Fruit fly (Drosophila melanogaster): ENCODE measurements around the gene Ugt302E1.

Gene Ugt302E1

dm6 chr3R:11200885-11201421, 46.5 kb downstream of the Ugt302E1 start (continued):
- TF ChIP-seq CG10654 (GFP tag; optimal IDR thresholded peaks at IDR 0.05) (peak; percentile 46), CG32772 (GFP tag; IDR thresholded peaks at IDR 0.05) (0 out of 2 replicates have a peak, but pooled peaks have one; percentile 32), BtbVII (GFP tag; optimal IDR thresholded peaks at IDR 0.05) (peak; percentile 9), CG10543 (GFP tag; optimal IDR thresholded peaks at IDR 0.05) (no peak), CoRest (tag; optimal IDR thresholded peaks at IDR 0.05) (peak; percentile 62), eyg (GFP tag; optimal IDR thresholded peaks at IDR 0.05) (no peak), sd (tag; optimal IDR thresholded peaks at IDR 0.05) (peak; percentile 69), CG11085 (GFP tag; IDR thresholded peaks at IDR 0.05) (no peak), crol (GFP tag; IDR thresholded peaks at IDR 0.05) (no peak), CG7745 (tag; optimal IDR thresholded peaks at IDR 0.05) (no peak), bcd (GFP tag; optimal IDR thresholded peaks at IDR 0.05) (peak; percentile 58), CG32532 (GFP tag; IDR thresholded peaks at IDR 0.05) (peak; percentile 68), CG2889 (GFP tag; IDR thresholded peaks at IDR 0.05) (no peak), Oaz (GFP tag; IDR thresholded peaks at IDR 0.05) (no peak), CG3065 (GFP tag; optimal IDR thresholded peaks at IDR 0.05) (no peak), dysf (GFP tag; IDR thresholded peaks at IDR 0.05) (peak; percentile 73), CG2116 (GFP tag; optimal IDR thresholded peaks at IDR 0.05) (peak; percentile 14), gsb (GFP tag; IDR thresholded peaks at IDR 0.05) (no peak), ato (GFP tag; IDR thresholded peaks at IDR 0.05; ENCODE audit: partially characterized antibody) (no peak), Six4 (GFP tag; optimal IDR thresholded peaks at IDR 0.05) (peak; percentile 25), pzg (GFP tag; optimal IDR thresholded peaks at IDR 0.05) (no peak), CG1832 (GFP tag; optimal IDR thresholded peaks at IDR 0.05) (no peak), NC2α (GFP tag; optimal IDR thresholded peaks at IDR 0.05) (no peak), CG12769 (tag; optimal IDR thresholded peaks at IDR 0.05) (peak; percentile 48), CG15601 (tag; optimal IDR thresholded peaks at IDR 0.05) (no peak), cato (GFP tag; optimal IDR thresholded peaks at IDR 0.05; ENCODE audit: borderline replicate concordance) (no peak), CG11723 (GFP tag; optimal IDR thresholded peaks at IDR 0.05) (no peak), CG14050 (GFP tag; IDR thresholded peaks at IDR 0.05) (peak; percentile 29; the same call in 2 of the 3 replicates), CG4730 (GFP tag; IDR thresholded peaks at IDR 0.05) (no peak), bowl (GFP tag; IDR thresholded peaks at IDR 0.05) (no peak), ems (GFP tag; optimal IDR thresholded peaks at IDR 0.05) (peak; percentile 15), nmo (GFP tag; optimal IDR thresholded peaks at IDR 0.05) (peak; percentile 61), dm (GFP tag; optimal IDR thresholded peaks at IDR 0.05) (no peak), chinmo (GFP tag; IDR thresholded peaks at IDR 0.05; ENCODE audit: partially characterized antibody) (peak; percentile 61; the same call in 1 of the 4 replicates), Rx (GFP tag; IDR thresholded peaks at IDR 0.05) (no peak), Bgb (GFP tag; IDR thresholded peaks at IDR 0.05; ENCODE audit: partially characterized antibody) (no peak), CG33557 (GFP tag; optimal IDR thresholded peaks at IDR 0.05) (no peak), Blimp-1 (GFP tag; optimal IDR thresholded peaks at IDR 0.05) (peak; percentile 39), sr (GFP tag; IDR thresholded peaks at IDR 0.05) (no peak), ATbp (GFP tag; optimal IDR thresholded peaks at IDR 0.05) (no peak), CG1024 (GFP tag; IDR thresholded peaks at IDR 0.05) (no peak), CG4820 (GFP tag; optimal IDR thresholded peaks at IDR 0.05) (peak; percentile 28), CG6654 (GFP tag; optimal IDR thresholded peaks at IDR 0.05) (peak; percentile 7), Tbp (GFP tag; optimal IDR thresholded peaks at IDR 0.05) (no peak), tap (tag; optimal IDR thresholded peaks at IDR 0.05) (peak; percentile 47), sima (GFP tag; optimal IDR thresholded peaks at IDR 0.05) (no peak), Oli (tag; optimal IDR thresholded peaks at IDR 0.05) (peak; percentile 73), CG8359 (GFP tag; optimal IDR thresholded peaks at IDR 0.05; ENCODE audit: borderline replicate concordance) (no peak), CG6854 (GFP tag; optimal IDR thresholded peaks at IDR 0.05) (peak; percentile 26), Mes4 (GFP tag; optimal IDR thresholded peaks at IDR 0.05) (no peak), tx (GFP tag; optimal IDR thresholded peaks at IDR 0.05) (no peak)
